Fruit fly (Drosophila melanogaster) whole organism, embryonic: ENCODE measurements around the gene CG9717.

ENCODE experiments used
- Abd-B ChIP-seq: fragments of 200-800 bp; sonication (Bioruptor generic); optimal IDR thresholded peaks from 2 replicates; lab custom pipeline; 2018; ENCODE audit warnings: missing biosample characterization, mild to moderate bottlenecking, missing genetic modification characterization, moderate library complexity
- CG10979 ChIP-seq: fragments of 200-800 bp; sonication (Bioruptor generic); optimal IDR thresholded peaks from 2 replicates; lab custom pipeline; 2018; ENCODE audit warnings: missing biosample characterization, mild to moderate bottlenecking, missing genetic modification characterization, moderate library complexity
- CG12299 ChIP-seq: fragments of 200-800 bp; sonication (Bioruptor generic); optimal IDR thresholded peaks from 2 replicates; lab custom pipeline; 2018; ENCODE audit warnings: missing biosample characterization, mild to moderate bottlenecking, missing genetic modification characterization
- CG12769 ChIP-seq: fragments of 200-800 bp; sonication (Bioruptor generic); optimal IDR thresholded peaks from 2 replicates; lab custom pipeline; 2019; ENCODE audit warnings: missing biosample characterization, mild to moderate bottlenecking, missing genetic modification characterization, moderate library complexity
- CG1529 ChIP-seq: fragments of 200-800 bp; sonication (Bioruptor generic); optimal IDR thresholded peaks from 3 replicates; lab custom pipeline; 2018; ENCODE audit warnings: missing biosample characterization, missing genetic modification characterization
- CG1603 ChIP-seq: fragments of 200-800 bp; sonication (Bioruptor generic); optimal IDR thresholded peaks from 2 replicates; lab custom pipeline; 2019; ENCODE audit warnings: missing biosample characterization, mild to moderate bottlenecking, missing genetic modification characterization, moderate library complexity
- CG17612 ChIP-seq: fragments of 200-800 bp; sonication (Bioruptor generic); IDR thresholded peaks from 2 replicates; pipeline ENCODE4 v1.3.6; 2022; ENCODE audit warnings: missing biosample characterization, missing genetic modification characterization
- CG3065 ChIP-seq: fragments of 200-800 bp; sonication (Bioruptor generic); optimal IDR thresholded peaks from 2 replicates; lab custom pipeline; 2016; ENCODE audit warnings: missing biosample characterization, missing genetic modification characterization
- CG31388 ChIP-seq: fragments of 200-800 bp; sonication (Bioruptor generic); optimal IDR thresholded peaks from 2 replicates; lab custom pipeline; 2016; ENCODE audit warnings: missing biosample characterization, missing genetic modification characterization
- CG3163 ChIP-seq: fragments of 200-800 bp; sonication (Bioruptor generic); optimal IDR thresholded peaks from 3 replicates; lab custom pipeline; 2016; ENCODE audit warnings: missing biosample characterization, missing genetic modification characterization
- CG34376 ChIP-seq: fragments of 200-800 bp; sonication (Bioruptor generic); optimal IDR thresholded peaks from 2 replicates; lab custom pipeline; 2018; ENCODE audit warnings: missing biosample characterization, mild to moderate bottlenecking, missing genetic modification characterization
- CG3847 ChIP-seq: fragments of 200-800 bp; sonication (Bioruptor generic); IDR thresholded peaks from 2 replicates; pipeline ENCODE4 v1.3.6; 2022; ENCODE audit warnings: missing biosample characterization, missing genetic modification characterization
- CG3995 ChIP-seq: fragments of 200-800 bp; sonication (Bioruptor generic); optimal IDR thresholded peaks from 3 replicates; lab custom pipeline; 2016; ENCODE audit warnings: missing biosample characterization, missing genetic modification characterization
- CG7556 ChIP-seq: fragments of 200-800 bp; sonication (Bioruptor generic); optimal IDR thresholded peaks from 2 replicates; lab custom pipeline; 2017; ENCODE audit warnings: missing biosample characterization, mild to moderate bottlenecking, missing genetic modification characterization
- CG7786 ChIP-seq: fragments of 200-800 bp; sonication (Bioruptor generic); optimal IDR thresholded peaks from 2 replicates; lab custom pipeline; 2016; ENCODE audit warnings: missing biosample characterization, missing genetic modification characterization
- CG8281 ChIP-seq: fragments of 200-800 bp; sonication (Bioruptor generic); optimal IDR thresholded peaks from 2 replicates; lab custom pipeline; 2018; ENCODE audit warnings: missing biosample characterization, mild to moderate bottlenecking, missing genetic modification characterization, moderate library complexity
- CG9437 ChIP-seq: fragments of 200-800 bp; sonication (Bioruptor generic); optimal IDR thresholded peaks from 2 replicates; lab custom pipeline; 2018; ENCODE audit warnings: missing biosample characterization, mild to moderate bottlenecking, missing genetic modification characterization
- CG9609 ChIP-seq: fragments of 200-800 bp; sonication (Bioruptor generic); optimal IDR thresholded peaks from 3 replicates; lab custom pipeline; 2016; ENCODE audit warnings: missing biosample characterization, missing genetic modification characterization
- CG9817 ChIP-seq: fragments of 200-800 bp; sonication (Bioruptor generic); optimal IDR thresholded peaks from 2 replicates; lab custom pipeline; 2018; ENCODE audit warnings: missing biosample characterization, mild to moderate bottlenecking, missing genetic modification characterization, moderate library complexity
- CG9876 ChIP-seq: fragments of 200-800 bp; sonication (Bioruptor generic); optimal IDR thresholded peaks from 2 replicates; lab custom pipeline; 2016; ENCODE audit warnings: missing biosample characterization, missing genetic modification characterization
- Chrac-16 ChIP-seq: fragments of 200-800 bp; sonication (Bioruptor generic); optimal IDR thresholded peaks from 3 replicates; lab custom pipeline; 2016; ENCODE audit warnings: missing biosample characterization, missing genetic modification characterization
- D ChIP-seq, 2 experiments: fragments of 200-800 bp in 1 of 2; fragments of >200 bp in 1 of 2; sonication (Bioruptor generic) in 1 of 2; optimal IDR thresholded peaks; 2 replicates in 1 of 2; 3 replicates in 1 of 2; lab custom pipeline; 2017; ENCODE audit warnings: mild to moderate bottlenecking in 1 of 2, missing biosample characterization in 1 of 2, missing genetic modification characterization in 1 of 2, missing genetic modification reagents in 1 of 2
- Dad ChIP-seq: fragments of 200-800 bp; sonication (Bioruptor generic); optimal IDR thresholded peaks from 3 replicates; lab custom pipeline; 2016; ENCODE audit warnings: missing biosample characterization, missing genetic modification characterization
- Dip3 ChIP-seq: fragments of 200-800 bp; sonication (Bioruptor generic); optimal IDR thresholded peaks from 3 replicates; lab custom pipeline; 2016; ENCODE audit warnings: missing biosample characterization, missing genetic modification characterization
- ERR ChIP-seq: fragments of 200-800 bp; sonication (Bioruptor generic); optimal IDR thresholded peaks from 2 replicates; lab custom pipeline; 2016; ENCODE audit warnings: missing biosample characterization, missing genetic modification characterization
- HLH54F ChIP-seq: fragments of 200-800 bp; sonication (Bioruptor generic); optimal IDR thresholded peaks from 3 replicates; lab custom pipeline; 2016; ENCODE audit warnings: missing biosample characterization, missing genetic modification characterization
- Lim3 ChIP-seq: fragments of 200-800 bp; sonication (Bioruptor generic); IDR thresholded peaks from 2 replicates; pipeline ENCODE4 v1.3.6; 2022; ENCODE audit warnings: missing biosample characterization, missing genetic modification characterization
- Max ChIP-seq: fragments of 200-800 bp; sonication (Bioruptor generic); optimal IDR thresholded peaks from 2 replicates; lab custom pipeline; 2016; ENCODE audit warnings: missing biosample characterization, mild to moderate bottlenecking, missing genetic modification characterization
- NC2α ChIP-seq: fragments of 200-800 bp; sonication (Bioruptor generic); optimal IDR thresholded peaks from 2 replicates; lab custom pipeline; 2016; ENCODE audit warnings: missing biosample characterization, missing genetic modification characterization
- Neu2 ChIP-seq: fragments of 200-800 bp; sonication (Bioruptor generic); optimal IDR thresholded peaks from 3 replicates; lab custom pipeline; 2016; ENCODE audit warnings: missing biosample characterization, missing genetic modification characterization, borderline replicate concordance
- Pdp1 ChIP-seq, 2 experiments: fragments of 200-800 bp; sonication (Bioruptor generic); optimal IDR thresholded peaks; 3 replicates each; lab custom pipeline; 2016; ENCODE audit warnings: missing biosample characterization in 2 of 2, missing genetic modification characterization in 2 of 2, mild to moderate bottlenecking in 1 of 2, moderate library complexity in 1 of 2
- Sox102F ChIP-seq: fragments of 200-800 bp; sonication (Bioruptor generic); optimal IDR thresholded peaks from 2 replicates; lab custom pipeline; 2018; ENCODE audit warnings: missing biosample characterization, mild to moderate bottlenecking, missing genetic modification characterization, moderate library complexity
- Usf ChIP-seq: fragments of 200-800 bp; sonication (Bioruptor generic); optimal IDR thresholded peaks from 2 replicates; lab custom pipeline; 2017; ENCODE audit warnings: missing genotype, missing biosample characterization, missing genetic modification characterization
- Xbp1 ChIP-seq: fragments of 200-800 bp; sonication (Bioruptor generic); optimal IDR thresholded peaks from 3 replicates; lab custom pipeline; 2016; ENCODE audit warnings: missing biosample characterization, mild to moderate bottlenecking, missing genetic modification characterization
- Xrp1 ChIP-seq: fragments of 200-800 bp; sonication (Bioruptor generic); IDR thresholded peaks from 2 replicates; pipeline ENCODE4 v1.3.6; 2022; ENCODE audit warnings: missing biosample characterization, missing genetic modification characterization
- corto ChIP-seq: fragments of 200-800 bp; sonication (Bioruptor generic); optimal IDR thresholded peaks from 2 replicates; lab custom pipeline; 2016; ENCODE audit warnings: missing biosample characterization, mild to moderate bottlenecking, missing genetic modification characterization, moderate library complexity
- eyg ChIP-seq: fragments of 200-800 bp; sonication (Bioruptor generic); optimal IDR thresholded peaks from 3 replicates; lab custom pipeline; 2016; ENCODE audit warnings: missing biosample characterization, missing genetic modification characterization
- fd64A ChIP-seq: fragments of 200-800 bp; sonication (Bioruptor generic); optimal IDR thresholded peaks from 3 replicates; lab custom pipeline; 2018; ENCODE audit warnings: missing biosample characterization, mild to moderate bottlenecking, missing genetic modification characterization
- fru ChIP-seq: fragments of >200 bp; optimal IDR thresholded peaks from 2 replicates; lab custom pipeline; 2017
- ind ChIP-seq: fragments of 200-800 bp; sonication (Bioruptor generic); optimal IDR thresholded peaks from 3 replicates; lab custom pipeline; 2016; ENCODE audit warnings: missing biosample characterization, missing genetic modification characterization
- kni ChIP-seq: fragments of 200-800 bp; sonication (Bioruptor generic); optimal IDR thresholded peaks from 3 replicates; lab custom pipeline; 2017; ENCODE audit warnings: mild to moderate bottlenecking, missing biosample characterization, missing genetic modification reagents, missing genetic modification characterization
- lilli ChIP-seq: fragments of 200-800 bp; sonication (Bioruptor generic); optimal IDR thresholded peaks from 3 replicates; lab custom pipeline; 2016; ENCODE audit warnings: missing biosample characterization, missing genetic modification characterization
- nau ChIP-seq: fragments of 200-800 bp; sonication (Bioruptor generic); optimal IDR thresholded peaks from 3 replicates; lab custom pipeline; 2017; ENCODE audit warnings: missing biosample characterization, mild to moderate bottlenecking, missing genetic modification characterization, missing genetic modification reagents
- pb ChIP-seq: fragments of 200-800 bp; sonication (Bioruptor generic); optimal IDR thresholded peaks from 3 replicates; lab custom pipeline; 2016; ENCODE audit warnings: missing biosample characterization, missing genetic modification characterization
- pho ChIP-seq: fragments of 200-800 bp; sonication (Bioruptor generic); optimal IDR thresholded peaks from 2 replicates; lab custom pipeline; 2016; ENCODE audit warnings: missing biosample characterization, missing genetic modification characterization
- salm ChIP-seq: fragments of 200-800 bp; sonication (Bioruptor generic); optimal IDR thresholded peaks from 2 replicates; lab custom pipeline; 2018; ENCODE audit warnings: missing biosample characterization, mild to moderate bottlenecking, missing genetic modification characterization
- sd ChIP-seq: fragments of 200-800 bp; sonication (Bioruptor generic); optimal IDR thresholded peaks from 3 replicates; lab custom pipeline; 2018; ENCODE audit warnings: missing biosample characterization, mild to moderate bottlenecking, missing genetic modification characterization, moderate library complexity
- sima ChIP-seq: fragments of 200-800 bp; sonication (Bioruptor generic); optimal IDR thresholded peaks from 2 replicates; lab custom pipeline; 2016; ENCODE audit warnings: missing biosample characterization, missing genetic modification characterization
- sob ChIP-seq: fragments of 200-800 bp; sonication (Bioruptor generic); IDR thresholded peaks from 2 replicates; pipeline ENCODE4 v1.3.6; 2022; ENCODE audit warnings: missing biosample characterization, missing genetic modification characterization
- tup ChIP-seq: fragments of 200-800 bp; sonication (Bioruptor generic); optimal IDR thresholded peaks from 2 replicates; lab custom pipeline; 2016; ENCODE audit warnings: missing biosample characterization, mild to moderate bottlenecking, missing genetic modification characterization, moderate library complexity
- zf30C ChIP-seq: fragments of 200-800 bp; sonication (Bioruptor generic); optimal IDR thresholded peaks from 3 replicates; lab custom pipeline; 2018; ENCODE audit warnings: missing biosample characterization, mild to moderate bottlenecking, missing genetic modification characterization

The CG9717 gene

dm6 chr3R:30540196-30540595, 46.9 kb downstream of the CG9717 start (continued):
- TF ChIP-seq Pdp1 (GFP tag; optimal IDR thresholded peaks at IDR 0.05; lab: Kevin White, UChicago): peak; percentile 93 to 94
- TF ChIP-seq lilli (GFP tag; lab: Kevin White, UChicago): peak; percentile 94
- peak; percentile 90 for TF ChIP-seq HLH54F
- TF ChIP-seq CG8281 (tag; lab: Kevin White, UChicago): peak; percentile 70
- peak; percentile 16 for TF ChIP-seq Neu2 (GFP tag; lab: Kevin White, UChicago)
- peak; percentile 77 for TF ChIP-seq fd64A (GFP tag; lab: Kevin White, UChicago)
- TF ChIP-seq sima (GFP tag; lab: Kevin White, UChicago): peak; percentile 81
- TF ChIP-seq Xbp1 (GFP tag; lab: Kevin White, UChicago): peak; percentile 94
- peak; percentile 80 for TF ChIP-seq tup (GFP tag; lab: Kevin White, UChicago)
- TF ChIP-seq nau: peak; percentile 83
- peak; percentile 85 for TF ChIP-seq salm (tag; lab: Kevin White, UChicago)
- TF ChIP-seq CG7786 (GFP tag; lab: Kevin White, UChicago): peak; percentile 94
- TF ChIP-seq CG34376 (GFP tag; lab: Kevin White, UChicago): peak; percentile 92
- peak; percentile 95 for TF ChIP-seq CG9817 (tag; lab: Kevin White, UChicago)
- TF ChIP-seq CG3163: peak; percentile 67
- TF ChIP-seq CG3995 (GFP tag; lab: Kevin White, UChicago): peak; percentile 62
- peak; percentile 94 for TF ChIP-seq CG3847 (GFP tag; lab: Robert Waterston, UW)
- peak; percentile 77 for TF ChIP-seq eyg (GFP tag; lab: Kevin White, UChicago)
- peak; percentile 93 for TF ChIP-seq Dad (GFP tag; lab: Kevin White, UChicago)
- TF ChIP-seq fru (lab: Kevin White, UChicago): no peak
- peak; percentile 93 for TF ChIP-seq ERR (GFP tag; lab: Kevin White, UChicago)
- TF ChIP-seq D (optimal IDR thresholded peaks at IDR 0.05; lab: Kevin White, UChicago): no peak
- peak; percentile 87 for TF ChIP-seq D (GFP tag; optimal IDR thresholded peaks at IDR 0.05; lab: Kevin White, UChicago)
- peak; percentile 93 for TF ChIP-seq pho (GFP tag; lab: Kevin White, UChicago)
- TF ChIP-seq CG3065 (GFP tag; lab: Kevin White, UChicago): peak; percentile 89
- peak; percentile 89 for TF ChIP-seq CG12299 (tag; lab: Kevin White, UChicago)
- peak; percentile 92 for TF ChIP-seq CG9876 (GFP tag; lab: Kevin White, UChicago)
- peak; percentile 95 for TF ChIP-seq Sox102F (GFP tag; lab: Kevin White, UChicago)
- peak; percentile 63 for TF ChIP-seq CG31388 (GFP tag; lab: Kevin White, UChicago)
- TF ChIP-seq pb (GFP tag; lab: Kevin White, UChicago): peak; percentile 90
- TF ChIP-seq Dip3 (GFP tag; lab: Kevin White, UChicago): peak; percentile 85
- TF ChIP-seq Usf: peak; percentile 54
- peak; percentile 92 for TF ChIP-seq CG9609 (GFP tag; lab: Kevin White, UChicago)
- peak; percentile 92 for TF ChIP-seq CG7556 (GFP tag; lab: Kevin White, UChicago)
- TF ChIP-seq sd: peak; percentile 69
- TF ChIP-seq CG12769 (tag; lab: Kevin White, UChicago): peak; percentile 88
- TF ChIP-seq CG17612 (GFP tag; lab: Robert Waterston, UW): peak; percentile 76
- peak; percentile 81 for TF ChIP-seq Lim3 (GFP tag; lab: Robert Waterston, UW)
- peak; percentile 93 for TF ChIP-seq Abd-B (GFP tag; lab: Kevin White, UChicago)
- no peak for TF ChIP-seq corto (GFP tag; lab: Kevin White, UChicago)
- peak; percentile 82 for TF ChIP-seq CG1529 (GFP tag; lab: Kevin White, UChicago)
- peak; percentile 58 for TF ChIP-seq zf30C (GFP tag; lab: Kevin White, UChicago)
- TF ChIP-seq CG10979: peak; percentile 86
- TF ChIP-seq kni (GFP tag; lab: Kevin White, UChicago): peak; percentile 25
- peak; percentile 83 for TF ChIP-seq Max (GFP tag; lab: Kevin White, UChicago)
- peak; percentile 89 for TF ChIP-seq CG1603
- TF ChIP-seq ind (GFP tag; lab: Kevin White, UChicago): peak; percentile 97
- peak; percentile 96 for TF ChIP-seq sob (GFP tag; lab: Robert Waterston, UW)
- peak; percentile 79 for TF ChIP-seq CG9437
- TF ChIP-seq Xrp1: peak; percentile 87
- peak; percentile 87 for TF ChIP-seq NC2α (GFP tag; lab: Kevin White, UChicago)
- peak; percentile 89 for TF ChIP-seq Chrac-16 (GFP tag; lab: Kevin White, UChicago)
